Worm (Caenorhabditis elegans): ENCODE data around the gene R07B7.8.

DNA sequence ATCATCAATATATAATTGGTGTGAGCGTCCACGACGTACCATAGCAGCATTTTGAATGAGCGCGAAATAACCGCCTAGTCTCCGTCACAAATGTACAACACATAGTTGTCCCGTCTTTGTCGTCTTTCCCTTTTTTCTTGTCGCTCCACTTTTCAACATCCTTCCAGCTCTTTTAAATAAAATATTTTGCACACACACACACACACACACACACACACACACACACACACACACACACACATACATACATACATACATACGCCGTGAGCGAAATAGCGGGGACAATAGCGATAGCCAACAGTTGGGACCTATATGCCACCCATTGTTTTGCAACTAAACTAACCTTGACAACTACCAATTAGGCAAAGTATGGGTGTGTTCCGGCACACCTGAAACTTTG is 45.8 kb downstream of the R07B7.8 start:
- no peak for TF ChIP-seq ceh-43 (GFP tag; optimal IDR thresholded peaks at IDR 0.05)
- TF ChIP-seq snpc-4 (tag; optimal IDR thresholded peaks at IDR 0.05) = no peak
- TF ChIP-seq nhr-12 (tag; optimal IDR thresholded peaks at IDR 0.05) = no peak
- TF ChIP-seq ces-1 (GFP tag; optimal IDR thresholded peaks at IDR 0.05) = no peak
- no peak for TF ChIP-seq nhr-237 (tag; optimal IDR thresholded peaks at IDR 0.05)
- TF ChIP-seq unc-39 (tag; optimal IDR thresholded peaks at IDR 0.05) = no peak
- TF ChIP-seq bed-3 (GFP tag; optimal IDR thresholded peaks at IDR 0.05) = no peak
- TF ChIP-seq nhr-76 (tag; optimal IDR thresholded peaks at IDR 0.05) = no peak
- TF ChIP-seq pha-4 (tag; optimal IDR thresholded peaks at IDR 0.05) = no peak
